Fruit fly (Drosophila melanogaster) whole organism, pupa: Measurements from ENCODE around the gene CG34327.

Experiments
- CG10348 ChIP-seq: fragments of 200-800 bp; sonication (Bioruptor generic); IDR thresholded peaks from 2 replicates; pipeline ENCODE4 v1.3.6; 2022; ENCODE audit warnings: missing biosample characterization, missing genetic modification characterization
- CG12605 ChIP-seq: fragments of 200-800 bp; sonication (Bioruptor generic); IDR thresholded peaks from 2 replicates; pipeline ENCODE4 v1.3.6; 2022; ENCODE audit warnings: missing biosample characterization, missing genetic modification characterization
- CG13204 ChIP-seq: fragments of 200-800 bp; sonication (Bioruptor generic); optimal IDR thresholded peaks from 2 replicates; lab custom pipeline; 2018; ENCODE audit warnings: missing biosample characterization, mild to moderate bottlenecking, missing genetic modification characterization, moderate library complexity
- CG14655 ChIP-seq: fragments of 200-800 bp; sonication (Bioruptor generic); optimal IDR thresholded peaks from 3 replicates; lab custom pipeline; 2017; ENCODE audit warnings: mild to moderate bottlenecking, missing biosample characterization, missing genetic modification reagents, missing genetic modification characterization
- CG15710 ChIP-seq: fragments of 200-800 bp; sonication (Bioruptor generic); optimal IDR thresholded peaks from 2 replicates; lab custom pipeline; 2018; ENCODE audit warnings: missing biosample characterization, mild to moderate bottlenecking, missing genetic modification characterization, moderate library complexity
- CG17806 ChIP-seq: fragments of 200-800 bp; sonication (Bioruptor generic); optimal IDR thresholded peaks from 2 replicates; lab custom pipeline; 2018; ENCODE audit warnings: missing biosample characterization, mild to moderate bottlenecking, missing genetic modification characterization, moderate library complexity
- CG32121 ChIP-seq: fragments of 200-800 bp; sonication (Bioruptor generic); IDR thresholded peaks from 2 replicates; pipeline ENCODE4 v1.3.6; 2022; ENCODE audit warnings: missing biosample characterization, missing genetic modification characterization
- CG34367 ChIP-seq: fragments of 200-800 bp; sonication (Bioruptor generic); optimal IDR thresholded peaks from 2 replicates; lab custom pipeline; 2018; ENCODE audit warnings: missing biosample characterization, mild to moderate bottlenecking, missing genetic modification characterization
- CG4496 ChIP-seq: fragments of 200-800 bp; sonication (Bioruptor generic); IDR thresholded peaks from 3 replicates; pipeline ENCODE4 v1.3.6; 2022; ENCODE audit warnings: missing biosample characterization, missing genetic modification characterization
- CG8159 ChIP-seq: fragments of 200-800 bp; sonication (Bioruptor generic); optimal IDR thresholded peaks from 3 replicates; lab custom pipeline; 2018; ENCODE audit warnings: missing biosample characterization, mild to moderate bottlenecking, missing genetic modification characterization, moderate library complexity
- CG8301 ChIP-seq: fragments of 200-800 bp; sonication (Bioruptor generic); optimal IDR thresholded peaks from 2 replicates; lab custom pipeline; 2018; ENCODE audit warnings: missing biosample characterization, mild to moderate bottlenecking, missing genetic modification characterization
- CG9948 ChIP-seq: fragments of 200-800 bp; sonication (Bioruptor generic); optimal IDR thresholded peaks from 2 replicates; lab custom pipeline; 2018; ENCODE audit warnings: missing biosample characterization, mild to moderate bottlenecking, missing genetic modification characterization, moderate library complexity
- D1 ChIP-seq: fragments of 200-800 bp; sonication (Bioruptor generic); optimal IDR thresholded peaks from 2 replicates; lab custom pipeline; 2018; ENCODE audit warnings: missing biosample characterization, mild to moderate bottlenecking, missing genetic modification characterization, moderate library complexity
- EcR ChIP-seq: fragments of 200-800 bp; sonication (Bioruptor generic); optimal IDR thresholded peaks from 3 replicates; lab custom pipeline; 2019; ENCODE audit warnings: missing biosample characterization, missing genetic modification characterization, mild to moderate bottlenecking, moderate library complexity, missing genetic modification reagents
- Ets98B ChIP-seq: fragments of 200-800 bp; sonication (Bioruptor generic); IDR thresholded peaks from 2 replicates; pipeline ENCODE4 v1.3.6; 2022; ENCODE audit warnings: missing biosample characterization, missing genetic modification characterization
- Pif1A ChIP-seq: fragments of 200-800 bp; sonication (Bioruptor generic); optimal IDR thresholded peaks from 3 replicates; lab custom pipeline; 2016; ENCODE audit warnings: missing biosample characterization, missing genetic modification characterization
- Pif1B ChIP-seq: fragments of 200-800 bp; sonication (Bioruptor generic); optimal IDR thresholded peaks from 3 replicates; lab custom pipeline; 2016; ENCODE audit warnings: missing biosample characterization, missing genetic modification characterization
- Snoo ChIP-seq: fragments of 200-800 bp; sonication (Bioruptor generic); optimal IDR thresholded peaks from 3 replicates; lab custom pipeline; 2017; ENCODE audit warnings: missing biosample characterization, mild to moderate bottlenecking, missing genetic modification characterization, inconsistent platforms
- fd96Ca ChIP-seq: fragments of 200-800 bp; sonication (Bioruptor generic); IDR thresholded peaks from 3 replicates; pipeline ENCODE4 v1.3.6; 2022; ENCODE audit warnings: missing biosample characterization, missing genetic modification characterization
- gl ChIP-seq: fragments of 200-800 bp; sonication (Bioruptor generic); optimal IDR thresholded peaks from 2 replicates; lab custom pipeline; 2018; ENCODE audit warnings: missing biosample characterization, mild to moderate bottlenecking, missing genetic modification characterization
- rn ChIP-seq: fragments of 200-800 bp; sonication (Bioruptor generic); IDR thresholded peaks from 2 replicates; pipeline ENCODE4 v1.3.6; 2022; ENCODE audit warnings: missing biosample characterization, missing genetic modification characterization

Gene CG34327

dm6 chrX:17180523-17180922 lies 43.1 kb downstream of the CG34327 start:
- TF ChIP-seq rn (GFP tag; lab: Robert Waterston, UW) (no peak), CG12605 (GFP tag; lab: Robert Waterston, UW) (no peak), CG8159 (no peak), CG17806 (tag; lab: Kevin White, UChicago) (no peak), CG14655 (GFP tag; lab: Kevin White, UChicago) (no peak), EcR (GFP tag; lab: Kevin White, UChicago) (no peak), Pif1B (GFP tag; lab: Kevin White, UChicago) (no peak), CG10348 (no peak), CG32121 (no peak), D1 (no peak), Snoo (tag; lab: Kevin White, UChicago) (no peak), fd96Ca (GFP tag; lab: Robert Waterston, UW) (no peak), CG34367 (no peak), CG9948 (tag; lab: Kevin White, UChicago) (no peak), gl (no peak), CG4496 (GFP tag; lab: Robert Waterston, UW) (no peak)

DNA sequence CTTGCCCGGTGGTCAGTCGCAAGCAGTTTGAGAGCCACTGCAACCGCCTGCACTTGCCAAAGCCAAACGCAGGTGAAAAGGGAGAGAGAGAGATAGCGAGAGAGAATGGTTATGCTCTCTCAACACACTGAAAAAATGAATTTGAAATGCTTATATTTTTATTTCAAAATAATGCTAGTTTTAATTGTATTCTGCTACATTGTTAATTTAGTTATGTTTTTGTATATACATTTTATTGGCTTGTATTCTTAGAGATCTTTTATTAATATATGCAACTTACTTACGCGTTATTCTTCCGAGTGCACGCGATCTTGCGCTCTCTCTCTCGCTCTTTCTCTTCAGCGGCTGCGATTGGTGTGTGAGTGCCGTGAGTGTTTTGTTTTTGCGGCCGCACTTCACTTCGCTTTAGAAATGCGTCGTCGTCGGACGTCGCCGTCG lies 45.1 kb downstream of the CG34327 start:
- TF ChIP-seq CG15710: peak; percentile 87
- TF ChIP-seq CG32121: peak; percentile 100
- TF ChIP-seq gl: peak; percentile 91
- TF ChIP-seq fd96Ca (GFP tag; lab: Robert Waterston, UW): peak; percentile 96
- peak; percentile 98 for TF ChIP-seq rn (GFP tag; lab: Robert Waterston, UW)
- peak; percentile 18 for TF ChIP-seq CG9948 (tag; lab: Kevin White, UChicago)
- peak; percentile 98 for TF ChIP-seq Pif1B (GFP tag; lab: Kevin White, UChicago)
- no peak for TF ChIP-seq CG10348
- TF ChIP-seq CG8301 (tag; lab: Kevin White, UChicago): peak; percentile 97
- peak; percentile 98 for TF ChIP-seq CG14655 (GFP tag; lab: Kevin White, UChicago)
- peak; percentile 76 for TF ChIP-seq EcR (GFP tag; lab: Kevin White, UChicago)
- peak; percentile 98 for TF ChIP-seq Snoo (tag; lab: Kevin White, UChicago)
- TF ChIP-seq CG4496 (GFP tag; lab: Robert Waterston, UW): peak; percentile 99
- peak; percentile 98 for TF ChIP-seq CG8159
- no peak for TF ChIP-seq CG13204
- TF ChIP-seq D1: peak; percentile 87
- TF ChIP-seq Pif1A (GFP tag; lab: Kevin White, UChicago): peak; percentile 98
- peak; percentile 98 for TF ChIP-seq CG17806 (tag; lab: Kevin White, UChicago)
- TF ChIP-seq Ets98B (GFP tag; lab: Robert Waterston, UW): peak; percentile 99
- TF ChIP-seq CG34367: no peak
- TF ChIP-seq CG12605 (GFP tag; lab: Robert Waterston, UW): peak; percentile 99
- TF ChIP-seq, all 21 proteins: peak for 18

DNA sequence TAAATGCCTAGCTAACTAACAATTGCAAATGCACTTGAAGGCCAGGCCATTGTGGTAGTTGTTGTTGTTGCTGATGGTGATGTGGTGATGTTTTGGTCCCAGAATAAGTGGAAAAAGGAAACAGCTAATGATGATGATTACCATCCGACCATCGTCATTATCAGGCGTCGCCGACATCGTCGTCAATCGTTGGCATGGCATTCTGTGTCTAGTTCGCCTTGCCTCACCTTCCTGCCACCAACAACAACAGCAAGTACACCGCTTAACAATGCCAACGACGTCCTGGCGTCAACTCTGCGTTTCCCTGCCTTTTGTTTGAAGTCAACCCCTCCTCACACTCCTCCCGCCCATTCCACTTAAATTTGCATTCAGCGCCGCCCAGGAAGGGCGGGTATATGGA lies 46.0 kb downstream of the CG34327 start:
- TF ChIP-seq CG8301 (tag; lab: Kevin White, UChicago): no peak
- no peak for TF ChIP-seq CG9948 (tag; lab: Kevin White, UChicago)
- TF ChIP-seq EcR (GFP tag; lab: Kevin White, UChicago): no peak
- no peak for TF ChIP-seq CG4496 (GFP tag; lab: Robert Waterston, UW)
- TF ChIP-seq gl: no peak
- TF ChIP-seq CG13204: no peak
- TF ChIP-seq Pif1A (GFP tag; lab: Kevin White, UChicago): no peak
- TF ChIP-seq CG32121: no peak
- TF ChIP-seq D1: no peak
- TF ChIP-seq rn (GFP tag; lab: Robert Waterston, UW): no peak

dm6 chrX:17176542-17176941 lies 47.1 kb downstream of the CG34327 start:
- TF ChIP-seq CG8159: no peak
- peak; percentile 34 for TF ChIP-seq Pif1B (GFP tag; lab: Kevin White, UChicago)
- TF ChIP-seq CG17806 (tag; lab: Kevin White, UChicago): no peak
- TF ChIP-seq rn (GFP tag; lab: Robert Waterston, UW): no peak
- TF ChIP-seq fd96Ca (GFP tag; lab: Robert Waterston, UW): 0 out of 3 replicates have a peak, but pooled peaks have one; percentile 52
- TF ChIP-seq D1: no peak
- peak; percentile 50; the same call in 1 of the 2 replicates for TF ChIP-seq Ets98B (GFP tag; lab: Robert Waterston, UW)
- peak; percentile 84 for TF ChIP-seq CG4496 (GFP tag; lab: Robert Waterston, UW)
- TF ChIP-seq gl: no peak
- no peak for TF ChIP-seq CG34367
- TF ChIP-seq CG14655 (GFP tag; lab: Kevin White, UChicago): peak; percentile 14
- TF ChIP-seq EcR (GFP tag; lab: Kevin White, UChicago): no peak
- TF ChIP-seq CG12605 (GFP tag; lab: Robert Waterston, UW): peak; percentile 16; the same call in 1 of the 2 replicates
- peak; percentile 51 for TF ChIP-seq Pif1A (GFP tag; lab: Kevin White, UChicago)
- TF ChIP-seq CG8301 (tag; lab: Kevin White, UChicago): peak; percentile 17
- no peak for TF ChIP-seq CG13204
- TF ChIP-seq CG10348: no peak
- TF ChIP-seq CG9948 (tag; lab: Kevin White, UChicago): no peak
- TF ChIP-seq CG15710: no peak
- peak; percentile 70 for TF ChIP-seq CG32121
- TF ChIP-seq Snoo (tag; lab: Kevin White, UChicago): no peak

DNA sequence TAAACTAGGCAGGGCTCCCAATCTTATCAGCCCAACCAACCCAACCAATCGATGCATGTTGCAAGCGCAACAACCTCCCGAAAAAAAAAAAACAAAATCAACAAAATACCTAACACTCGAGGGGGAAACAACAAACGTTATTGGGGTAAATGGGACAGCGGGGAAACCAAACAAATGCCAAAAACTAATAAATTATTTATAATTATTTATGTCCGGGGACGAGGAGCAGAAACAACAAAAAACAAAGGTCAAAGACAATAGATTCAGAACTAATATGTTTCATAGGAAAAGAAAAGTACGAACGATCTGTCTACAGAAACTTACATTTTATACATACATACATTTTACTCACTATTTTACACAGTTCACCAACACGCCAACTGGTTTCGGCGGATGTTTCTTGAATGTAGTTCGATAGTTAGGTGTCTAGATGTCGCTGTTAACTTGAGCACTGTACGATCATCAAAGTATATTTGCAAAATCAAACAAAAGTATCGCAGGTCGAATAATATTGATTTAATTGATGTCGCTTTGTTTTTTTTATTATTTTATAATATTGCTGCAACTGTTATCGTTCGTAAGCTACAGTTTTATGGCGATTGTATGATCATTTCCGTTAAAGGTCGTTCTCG lies 47.9 kb downstream of the CG34327 start:
- TF ChIP-seq CG15710 (no peak), CG14655 (GFP tag; lab: Kevin White, UChicago) (no peak), CG8159 (no peak), CG17806 (tag; lab: Kevin White, UChicago) (no peak), CG9948 (tag; lab: Kevin White, UChicago) (no peak), rn (GFP tag; lab: Robert Waterston, UW) (no peak), gl (no peak), Ets98B (GFP tag; lab: Robert Waterston, UW) (no peak), EcR (GFP tag; lab: Kevin White, UChicago) (peak; percentile 45), CG12605 (GFP tag; lab: Robert Waterston, UW) (no peak), fd96Ca (GFP tag; lab: Robert Waterston, UW) (no peak), Pif1B (GFP tag; lab: Kevin White, UChicago) (no peak), CG32121 (no peak), CG4496 (GFP tag; lab: Robert Waterston, UW) (peak; percentile 10; the same call in 1 of the 3 replicates), CG34367 (no peak), CG8301 (tag; lab: Kevin White, UChicago) (no peak), Pif1A (GFP tag; lab: Kevin White, UChicago) (no peak), Snoo (tag; lab: Kevin White, UChicago) (no peak), D1 (peak; percentile 20)
- TF ChIP-seq, all 21 proteins: peak for 3
